Fruit fly (Drosophila melanogaster): ENCODE measurements around the gene CG15579.

Gene CG15579

dm6 chrX:4273499-4273898 is 38.1 kb downstream of the CG15579 start:
- TF ChIP-seq noc (tag; optimal IDR thresholded peaks at IDR 0.05), result no peak

dm6 chrX:4268401-4268800 is 43.2 kb downstream of the CG15579 start, which contains the start of gene CG15572:
Gene CG15572 (plus strand): TSS chrX:4268701.
- TF ChIP-seq noc (tag; optimal IDR thresholded peaks at IDR 0.05), result no peak

- TF ChIP-seq noc (tag; optimal IDR thresholded peaks at IDR 0.05), result no peak
Observed at dm6 chrX:4265797-4266196, 45.8 kb downstream of the CG15579 start, which contains the start of gene CG12691. Gene CG12691 (plus strand): TSS chrX:4266097.

dm6 chrX:4265327-4265726 is 46.3 kb downstream of the CG15579 start:
- no peak for TF ChIP-seq noc (tag; optimal IDR thresholded peaks at IDR 0.05)

dm6 chrX:4264319-4264718 is 47.3 kb downstream of the CG15579 start:
- TF ChIP-seq noc (tag; optimal IDR thresholded peaks at IDR 0.05), result no peak

dm6 chrX:4262661-4263060 is 48.9 kb downstream of the CG15579 start:
- no peak for TF ChIP-seq noc (tag; optimal IDR thresholded peaks at IDR 0.05)

Measured in whole organism, larva.